Fruit fly (Drosophila melanogaster): ENCODE data around the gene CG18787.

CG18787 gene

dm6 chr2L:11948479-11948878, 50.7 kb downstream of the CG18787 start:
- TF ChIP-seq Snoo (tag; optimal IDR thresholded peaks at IDR 0.05) (no peak), EcR (GFP tag; optimal IDR thresholded peaks at IDR 0.05) (no peak), CG17806 (tag; optimal IDR thresholded peaks at IDR 0.05) (no peak), CG13204 (GFP tag; optimal IDR thresholded peaks at IDR 0.05) (no peak), CG10348 (GFP tag; IDR thresholded peaks at IDR 0.05) (no peak), Pif1A (GFP tag; optimal IDR thresholded peaks at IDR 0.05) (no peak), CG12605 (GFP tag; IDR thresholded peaks at IDR 0.05) (no peak), CG8301 (tag; optimal IDR thresholded peaks at IDR 0.05) (no peak), CG32121 (GFP tag; IDR thresholded peaks at IDR 0.05) (no peak), CG15710 (tag; optimal IDR thresholded peaks at IDR 0.05) (no peak), CG8159 (tag; optimal IDR thresholded peaks at IDR 0.05) (no peak), D1 (tag; optimal IDR thresholded peaks at IDR 0.05) (no peak), CG14655 (GFP tag; optimal IDR thresholded peaks at IDR 0.05) (no peak), CG34367 (tag; optimal IDR thresholded peaks at IDR 0.05) (no peak), CG4496 (GFP tag; IDR thresholded peaks at IDR 0.05) (no peak), gl (tag; optimal IDR thresholded peaks at IDR 0.05) (no peak), Ets98B (GFP tag; IDR thresholded peaks at IDR 0.05) (no peak)

Data from whole organism, pupa.